Worm (Caenorhabditis elegans): ENCODE results near the gene B0334.10.

DNA sequence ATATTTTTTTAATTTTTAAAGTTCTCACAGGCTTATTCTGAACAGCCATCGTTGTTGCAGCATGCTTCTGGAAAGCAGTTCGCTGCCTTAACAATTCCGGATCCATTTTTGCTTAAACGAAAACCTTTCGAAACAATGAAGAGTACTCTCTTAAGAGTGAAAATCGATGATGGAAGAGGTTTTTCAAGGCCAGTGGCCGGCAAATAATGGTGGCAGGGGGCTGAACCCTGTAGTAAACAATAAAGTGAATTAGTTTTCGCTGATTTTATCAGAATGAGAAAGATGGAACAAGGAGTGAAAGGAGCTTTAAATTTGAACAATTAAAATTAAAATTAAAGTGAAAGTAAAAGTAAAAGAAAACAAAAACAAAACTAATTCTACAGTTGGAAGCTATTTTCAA, 24.1 kb downstream of the B0334.10 start, which contains the start of gene gtf-2E2:
- no peak for TF ChIP-seq dao-5 (tag; optimal IDR thresholded peaks at IDR 0.05)
- no peak for TF ChIP-seq him-1 (tag; optimal IDR thresholded peaks at IDR 0.05)
